Fruit fly (Drosophila melanogaster): ENCODE data around the gene CG42747.

dm6 chr3L:6471820-6472219 lies 71.4 kb downstream of the CG42747 start:
- TF ChIP-seq Myc (optimal IDR thresholded peaks at IDR 0.05) (no peak), h (optimal IDR thresholded peaks at IDR 0.05) (no peak), psq (optimal IDR thresholded peaks at IDR 0.05) (no peak), ttk (optimal IDR thresholded peaks at IDR 0.05) (no peak), insv (optimal IDR thresholded peaks at IDR 0.05) (no peak), Sin3A (optimal IDR thresholded peaks at IDR 0.05) (no peak)
